Fruit fly (Drosophila melanogaster): ENCODE results near the gene Tsf1.

- TF ChIP-seq Smox (GFP tag; optimal IDR thresholded peaks at IDR 0.05) (no peak), CG8119 (GFP tag; IDR thresholded peaks at IDR 0.05) (no peak), OdsH (GFP tag; optimal IDR thresholded peaks at IDR 0.05) (no peak), Eip78C (GFP tag) (no peak), acj6 (GFP tag; optimal IDR thresholded peaks at IDR 0.05) (no peak), esn (GFP tag; optimal IDR thresholded peaks at IDR 0.05) (no peak)
Measured at dm6 chrX:18364047-18364747, 22.7 kb upstream of the Tsf1 start.
